Fruit fly (Drosophila melanogaster) whole organism, embryonic: ENCODE measurements around the gene ppk.

Experiments
- BEAF-32 ChIP-seq: fragments of 200-800 bp; sonication (Bioruptor generic); optimal IDR thresholded peaks from 3 replicates; lab custom pipeline; 2017; ENCODE audit warnings: missing biosample characterization, missing genetic modification characterization, mild to moderate bottlenecking, moderate library complexity, missing genetic modification reagents
- Bteb2 ChIP-seq: fragments of 200-800 bp; sonication (Bioruptor generic); optimal IDR thresholded peaks from 2 replicates; lab custom pipeline; 2016; ENCODE audit warnings: missing biosample characterization, missing genetic modification characterization
- CG11696 ChIP-seq: fragments of 200-800 bp; sonication (Bioruptor generic); IDR thresholded peaks from 2 replicates; pipeline ENCODE4 v1.3.6; 2022; ENCODE audit warnings: missing biosample characterization, missing genetic modification characterization
- CG11723 ChIP-seq: fragments of 200-800 bp; sonication (Bioruptor generic); optimal IDR thresholded peaks from 2 replicates; lab custom pipeline; 2017; ENCODE audit warnings: missing biosample characterization, mild to moderate bottlenecking, missing genetic modification characterization
- CG12104 ChIP-seq: fragments of 200-800 bp; sonication (Bioruptor generic); optimal IDR thresholded peaks from 3 replicates; lab custom pipeline; 2016; ENCODE audit warnings: missing biosample characterization, missing genetic modification characterization
- CG12219 ChIP-seq: fragments of 200-800 bp; sonication (Bioruptor generic); optimal IDR thresholded peaks from 3 replicates; lab custom pipeline; 2018; ENCODE audit warnings: missing biosample characterization, mild to moderate bottlenecking, missing genetic modification characterization
- CG13287 ChIP-seq: fragments of 200-800 bp; sonication (Bioruptor generic); IDR thresholded peaks from 2 replicates; pipeline ENCODE4 v1.3.6; 2022; ENCODE audit warnings: missing biosample characterization, missing genetic modification characterization; ENCODE audit not compliant: partially characterized antibody
- CG13775 ChIP-seq: fragments of 200-800 bp; sonication (Bioruptor generic); optimal IDR thresholded peaks from 3 replicates; lab custom pipeline; 2017; ENCODE audit warnings: missing biosample characterization, mild to moderate bottlenecking, missing genetic modification characterization
- CG1529 ChIP-seq: fragments of 200-800 bp; sonication (Bioruptor generic); optimal IDR thresholded peaks from 3 replicates; lab custom pipeline; 2018; ENCODE audit warnings: missing biosample characterization, missing genetic modification characterization
- CG15696 ChIP-seq: fragments of 200-800 bp; sonication (Bioruptor generic); optimal IDR thresholded peaks from 2 replicates; lab custom pipeline; 2019; ENCODE audit warnings: missing biosample characterization, mild to moderate bottlenecking, missing genetic modification characterization, moderate library complexity
- CG2889 ChIP-seq: fragments of 200-800 bp; sonication (Bioruptor generic); IDR thresholded peaks from 3 replicates; pipeline ENCODE4 v1.3.6; 2022; ENCODE audit warnings: missing biosample characterization, missing genetic modification characterization
- CG3995 ChIP-seq: fragments of 200-800 bp; sonication (Bioruptor generic); optimal IDR thresholded peaks from 3 replicates; lab custom pipeline; 2016; ENCODE audit warnings: missing biosample characterization, missing genetic modification characterization
- CG6765 ChIP-seq: fragments of 200-800 bp; sonication (Bioruptor generic); optimal IDR thresholded peaks from 3 replicates; lab custom pipeline; 2017; ENCODE audit warnings: missing biosample characterization, mild to moderate bottlenecking, missing genetic modification characterization
- CG9727 ChIP-seq: fragments of 200-800 bp; sonication (Bioruptor generic); optimal IDR thresholded peaks from 3 replicates; lab custom pipeline; 2017; ENCODE audit warnings: missing biosample characterization, mild to moderate bottlenecking, missing genetic modification characterization
- Dad ChIP-seq: fragments of 200-800 bp; sonication (Bioruptor generic); optimal IDR thresholded peaks from 3 replicates; lab custom pipeline; 2016; ENCODE audit warnings: missing biosample characterization, missing genetic modification characterization
- Deaf1 ChIP-seq: fragments of 200-800 bp; optimal IDR thresholded peaks from 3 replicates; lab custom pipeline; 2019; ENCODE audit warnings: missing biosample characterization, mild to moderate bottlenecking, missing genetic modification characterization, moderate library complexity
- Dp ChIP-seq: fragments of 200-800 bp; sonication (Bioruptor generic); optimal IDR thresholded peaks from 2 replicates; lab custom pipeline; 2018; ENCODE audit warnings: missing biosample characterization, mild to moderate bottlenecking, missing genetic modification characterization, moderate library complexity
- Eip74EF ChIP-seq, 2 experiments: fragments of 200-800 bp in 1 of 2; fragments of >200 bp in 1 of 2; sonication (Bioruptor generic) in 1 of 2; optimal IDR thresholded peaks; 2 replicates each; lab custom pipeline; 2017 to 2019; ENCODE audit warnings: missing biosample characterization in 2 of 2, missing genetic modification characterization in 2 of 2, mild to moderate bottlenecking in 1 of 2, moderate library complexity in 1 of 2
- HLH4C ChIP-seq: fragments of 200-800 bp; sonication (Bioruptor generic); IDR thresholded peaks from 3 replicates; pipeline ENCODE4 v1.3.6; 2022; ENCODE audit warnings: missing biosample characterization, missing genetic modification characterization; ENCODE audit not compliant: partially characterized antibody
- HmgZ ChIP-seq: fragments of 200-800 bp; sonication (Bioruptor generic); optimal IDR thresholded peaks from 2 replicates; lab custom pipeline; 2018; ENCODE audit warnings: missing biosample characterization, mild to moderate bottlenecking, missing genetic modification characterization
- Hr3 ChIP-seq: fragments of 200-800 bp; sonication (Bioruptor generic); optimal IDR thresholded peaks from 3 replicates; lab custom pipeline; 2016; ENCODE audit warnings: missing biosample characterization, missing genetic modification characterization
- Myb ChIP-seq: fragments of 200-800 bp; sonication (Bioruptor generic); optimal IDR thresholded peaks from 2 replicates; lab custom pipeline; 2016; ENCODE audit warnings: missing biosample characterization, missing genetic modification characterization
- Six4 ChIP-seq: fragments of 200-800 bp; sonication (Bioruptor generic); optimal IDR thresholded peaks from 2 replicates; lab custom pipeline; 2016; ENCODE audit warnings: missing biosample characterization, missing genetic modification characterization
- bcd ChIP-seq: fragments of 200-800 bp; sonication (Bioruptor generic); optimal IDR thresholded peaks from 2 replicates; lab custom pipeline; 2017; ENCODE audit warnings: missing biosample characterization, mild to moderate bottlenecking, missing genetic modification characterization
- chinmo ChIP-seq: fragments of 200-800 bp; sonication (Bioruptor generic); IDR thresholded peaks from 4 replicates; pipeline ENCODE4 v1.3.6; 2022; ENCODE audit warnings: missing biosample characterization, missing genetic modification characterization; ENCODE audit not compliant: partially characterized antibody
- dm ChIP-seq: fragments of 200-800 bp; sonication (Bioruptor generic); optimal IDR thresholded peaks from 3 replicates; lab custom pipeline; 2016; ENCODE audit warnings: missing biosample characterization, missing genetic modification characterization
- dmrt11E ChIP-seq: fragments of 200-800 bp; sonication (Bioruptor generic); optimal IDR thresholded peaks from 3 replicates; lab custom pipeline; 2018; ENCODE audit warnings: missing biosample characterization, mild to moderate bottlenecking, missing genetic modification characterization, moderate library complexity
- gem ChIP-seq: fragments of 200-800 bp; sonication (Bioruptor generic); optimal IDR thresholded peaks from 2 replicates; lab custom pipeline; 2019; ENCODE audit warnings: missing biosample characterization, mild to moderate bottlenecking, missing genetic modification characterization, moderate library complexity
- gsb ChIP-seq: fragments of 200-800 bp; sonication (Bioruptor generic); IDR thresholded peaks from 2 replicates; pipeline ENCODE4 v1.3.6; 2022; ENCODE audit warnings: missing biosample characterization, missing genetic modification characterization
- gsb-n ChIP-seq: fragments of 200-800 bp; sonication (Bioruptor generic); optimal IDR thresholded peaks from 3 replicates; lab custom pipeline; 2018; ENCODE audit warnings: missing biosample characterization, mild to moderate bottlenecking, missing genetic modification characterization
- hkb ChIP-seq, 2 experiments: fragments of 200-800 bp in 1 of 2; fragments of >200 bp in 1 of 2; sonication (Bioruptor generic) in 1 of 2; IDR thresholded peaks in 1 of 2; optimal IDR thresholded peaks in 1 of 2; 2 replicates each; pipeline versions ENCODE4 v1.3.6 to Lab custom; 2017 to 2022; ENCODE audit warnings: missing biosample characterization in 1 of 2, missing genetic modification characterization in 1 of 2
- hth ChIP-seq: fragments of >200 bp; optimal IDR thresholded peaks from 2 replicates; lab custom pipeline; 2017; ENCODE audit warnings: inconsistent platforms
- insv ChIP-seq, 2 experiments: fragments of 200-800 bp; sonication (Bioruptor generic); optimal IDR thresholded peaks; 3 replicates each; lab custom pipeline; 2016 to 2018; ENCODE audit warnings: missing biosample characterization in 2 of 2, missing genetic modification characterization in 2 of 2
- jigr1 ChIP-seq: fragments of 200-800 bp; sonication (Bioruptor generic); IDR thresholded peaks from 3 replicates; pipeline ENCODE4 v1.3.6; 2022; ENCODE audit warnings: missing biosample characterization, missing genetic modification characterization
- nom ChIP-seq: fragments of 200-800 bp; sonication (Bioruptor generic); optimal IDR thresholded peaks from 2 replicates; lab custom pipeline; 2017; ENCODE audit warnings: missing biosample characterization, missing genetic modification characterization, mild to moderate bottlenecking, moderate library complexity, missing genetic modification reagents
- oc ChIP-seq: fragments of 200-800 bp; sonication (Bioruptor generic); optimal IDR thresholded peaks from 2 replicates; lab custom pipeline; 2018; ENCODE audit warnings: missing biosample characterization, mild to moderate bottlenecking, missing genetic modification characterization, moderate library complexity
- peb ChIP-seq: fragments of 200-800 bp; sonication (Bioruptor generic); IDR thresholded peaks from 2 replicates; pipeline ENCODE4 v1.3.6; 2022; ENCODE audit warnings: missing biosample characterization, missing genetic modification characterization
- psq ChIP-seq: fragments of 200-800 bp; sonication (Bioruptor generic); optimal IDR thresholded peaks from 2 replicates; lab custom pipeline; 2017; ENCODE audit warnings: missing biosample characterization, missing genetic modification characterization
- pum ChIP-seq: fragments of 200-800 bp; sonication (Bioruptor generic); optimal IDR thresholded peaks from 2 replicates; lab custom pipeline; 2016; ENCODE audit warnings: missing biosample characterization, missing genetic modification characterization
- rib ChIP-seq: fragments of 200-800 bp; sonication (Bioruptor generic); IDR thresholded peaks from 2 replicates; pipeline ENCODE4 v1.3.6; 2022; ENCODE audit warnings: missing biosample characterization, missing genetic modification characterization
- salm ChIP-seq: fragments of 200-800 bp; sonication (Bioruptor generic); optimal IDR thresholded peaks from 2 replicates; lab custom pipeline; 2018; ENCODE audit warnings: missing biosample characterization, mild to moderate bottlenecking, missing genetic modification characterization
- sens ChIP-seq: fragments of 200-800 bp; sonication (Bioruptor generic); peaks from one replicate; lab custom pipeline; 2016; ENCODE audit warnings: missing biosample characterization, missing genetic modification characterization
- slou ChIP-seq: fragments of 200-800 bp; sonication (Bioruptor generic); optimal IDR thresholded peaks from 3 replicates; lab custom pipeline; 2016; ENCODE audit warnings: missing biosample characterization, missing genetic modification characterization
- ssp ChIP-seq: fragments of 200-800 bp; sonication (Bioruptor generic); IDR thresholded peaks from 2 replicates; pipeline ENCODE4 v1.3.6; 2022; ENCODE audit warnings: missing biosample characterization, missing genetic modification characterization
- wek ChIP-seq: fragments of 200-800 bp; sonication (Bioruptor generic); optimal IDR thresholded peaks from 3 replicates; lab custom pipeline; 2018; ENCODE audit warnings: missing biosample characterization, mild to moderate bottlenecking, missing genetic modification characterization, moderate library complexity

The ppk gene

DNA sequence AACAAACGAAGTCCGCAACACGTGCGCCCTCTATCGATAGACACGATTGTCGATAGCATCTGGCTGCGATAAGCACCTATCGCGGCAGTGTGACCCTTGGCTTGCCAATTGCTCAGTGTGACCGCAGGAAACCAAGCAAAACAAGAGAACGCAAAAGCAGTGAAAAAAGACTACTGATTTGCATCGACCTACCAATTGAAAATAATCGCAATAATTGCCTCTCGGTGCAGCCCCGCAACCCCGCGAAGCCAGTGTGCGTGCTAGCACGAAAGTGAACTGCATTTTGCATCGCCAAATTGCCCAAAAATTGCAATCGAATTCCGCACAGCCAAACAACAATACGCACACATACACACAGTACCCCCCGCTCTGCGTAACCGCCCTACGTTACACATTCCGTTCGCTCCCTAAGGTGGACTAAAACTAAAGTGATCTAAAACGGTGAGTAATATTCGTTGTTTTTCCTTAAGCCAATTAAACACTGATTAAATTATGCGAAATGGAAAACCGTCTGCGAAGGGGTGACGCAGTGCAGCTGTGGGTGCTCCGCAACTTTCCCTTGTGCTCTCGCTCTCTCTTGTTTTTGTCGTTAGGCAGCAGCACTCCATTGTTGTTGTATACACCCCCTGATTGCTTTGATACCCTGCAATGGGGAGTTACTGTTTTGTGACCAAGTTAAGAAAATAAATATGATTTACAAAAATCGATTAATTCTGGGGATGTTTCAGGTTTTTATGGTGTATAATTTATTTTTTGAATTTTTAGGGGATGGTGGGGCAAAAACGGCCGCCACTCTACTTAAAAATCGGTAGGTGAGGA, 25.7 kb downstream of the ppk start, which contains the start of gene Rab14 (continued):
- TF ChIP-seq jigr1 (GFP tag; lab: Robert Waterston, UW) = no peak; the same call in 2 of the 3 replicates
- TF ChIP-seq wek (GFP tag; lab: Kevin White, UChicago) = peak; percentile 18
- TF ChIP-seq Six4 (GFP tag; lab: Kevin White, UChicago) = peak; percentile 53
- peak; percentile 88 for TF ChIP-seq BEAF-32 (GFP tag; lab: Kevin White, UChicago)
- peak; percentile 73 for TF ChIP-seq slou (GFP tag; lab: Kevin White, UChicago)
- peak; percentile 91 for TF ChIP-seq gem (tag; lab: Kevin White, UChicago)

DNA sequence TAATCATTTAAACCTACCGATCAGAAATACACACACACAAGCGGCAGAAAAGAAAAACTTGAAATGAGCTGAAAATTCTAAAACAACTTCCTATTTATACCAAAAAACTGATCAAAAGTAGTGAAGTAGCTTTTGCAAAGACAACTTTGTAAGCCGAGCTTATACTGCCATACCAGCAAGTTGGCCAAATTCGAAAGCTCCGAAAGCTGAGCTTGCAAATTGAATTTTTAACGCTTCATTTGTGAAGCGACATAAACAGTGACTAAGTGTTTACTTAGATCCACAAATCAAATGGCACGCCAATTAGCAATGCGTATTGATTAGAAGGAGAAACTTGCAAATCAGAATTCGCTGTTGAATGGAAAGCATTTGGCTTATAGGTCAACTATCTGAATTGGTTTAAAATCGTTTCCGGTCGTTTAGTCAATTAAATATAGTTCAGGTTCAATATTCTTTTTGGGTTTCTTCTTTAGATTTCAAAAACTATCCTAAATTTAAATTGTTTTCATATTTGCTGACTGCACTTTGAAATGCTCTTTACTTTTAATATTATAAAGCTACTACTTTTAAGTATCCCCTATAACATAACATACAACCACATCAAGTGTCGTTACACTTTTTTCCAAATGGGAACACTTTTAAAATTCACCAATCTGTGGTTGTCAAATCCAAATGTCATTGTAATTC, 29.4 kb downstream of the ppk start, which contains the start of gene CG43052:
Gene CG43052 (plus strand): TSS at position 637 of the 687 bp plus-strand sequence.
- TF ChIP-seq salm = no peak
- no peak for TF ChIP-seq CG12104
- no peak for TF ChIP-seq CG15696
- TF ChIP-seq peb (GFP tag; lab: Robert Waterston, UW) = no peak
- no peak for TF ChIP-seq Hr3
- peak; percentile 53 for TF ChIP-seq Myb
- no peak for TF ChIP-seq Bteb2 (GFP tag; lab: Kevin White, UChicago)
- TF ChIP-seq CG12219 = no peak
- TF ChIP-seq Dad (GFP tag; lab: Kevin White, UChicago) = no peak
- no peak for TF ChIP-seq CG13775 (GFP tag; lab: Kevin White, UChicago)
- peak; percentile 89 for TF ChIP-seq CG3995
- TF ChIP-seq HmgZ (tag; lab: Kevin White, UChicago) = no peak
- TF ChIP-seq ssp (GFP tag; lab: Robert Waterston, UW) = no peak
- TF ChIP-seq CG9727 = no peak
- no peak for TF ChIP-seq gsb-n (tag; lab: Kevin White, UChicago)
- TF ChIP-seq hkb (optimal IDR thresholded peaks at IDR 0.05; lab: Kevin White, UChicago) = no peak
- TF ChIP-seq hkb (GFP tag; IDR thresholded peaks at IDR 0.05; lab: Robert Waterston, UW) = no peak
- TF ChIP-seq CG11723 (GFP tag; lab: Kevin White, UChicago) = no peak
- 0 out of 2 replicates have a peak, but pooled peaks have one; percentile 12 for TF ChIP-seq CG13287
- no peak for TF ChIP-seq hth
- no peak for TF ChIP-seq rib

DNA sequence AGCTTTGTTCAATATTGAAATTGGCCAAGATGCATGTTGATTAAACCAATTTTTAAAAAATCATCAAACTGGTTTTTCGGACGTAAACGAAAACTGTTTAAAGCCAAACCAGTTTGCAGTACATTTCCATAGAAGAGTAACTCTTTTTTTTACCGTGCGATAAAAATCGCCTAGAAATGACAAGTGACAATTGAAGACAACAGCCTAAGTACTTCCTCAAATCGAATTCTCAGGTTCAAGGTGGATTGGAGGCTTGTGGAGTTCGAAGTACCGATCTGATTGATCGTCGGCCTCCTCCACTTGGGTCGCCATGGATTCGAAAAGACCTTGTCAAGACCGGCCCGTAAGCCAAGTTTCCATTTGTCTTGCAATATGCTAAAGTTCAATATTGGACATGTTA, 30.4 kb downstream of the ppk start:
- peak; percentile 47 for TF ChIP-seq sens
- TF ChIP-seq Eip74EF (GFP tag; optimal IDR thresholded peaks at IDR 0.05; lab: Kevin White, UChicago) = peak in 1 of 2 experiments; percentile 63
- TF ChIP-seq insv (GFP tag; optimal IDR thresholded peaks at IDR 0.05; lab: Kevin White, UChicago) = no peak
- TF ChIP-seq CG2889 (GFP tag; lab: Robert Waterston, UW) = no peak
- no peak for TF ChIP-seq dmrt11E (tag; lab: Kevin White, UChicago)
- TF ChIP-seq salm = no peak
- no peak for TF ChIP-seq Deaf1 (tag; lab: Kevin White, UChicago)
- TF ChIP-seq dm (GFP tag; lab: Kevin White, UChicago) = no peak
- TF ChIP-seq, all 482 proteins: peak for 2

DNA sequence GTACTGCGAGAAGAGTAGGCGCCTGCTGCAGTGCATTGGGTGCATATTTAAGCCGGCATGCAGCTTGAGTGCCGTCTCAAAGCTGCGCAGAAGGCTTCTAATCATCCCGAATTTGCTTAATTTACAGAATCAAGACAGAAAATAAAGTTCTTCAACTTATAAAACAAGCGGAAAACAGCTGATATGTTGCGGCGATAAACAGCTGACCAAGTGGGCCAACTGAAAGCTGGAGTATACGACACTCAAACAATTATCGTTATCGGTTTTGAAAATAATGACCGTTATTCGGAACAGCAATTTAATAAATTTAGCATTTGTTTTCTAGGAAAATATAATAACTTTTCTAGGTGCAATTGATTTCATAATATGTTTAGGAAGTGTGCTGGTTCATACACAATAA, 32.4 kb downstream of the ppk start, which contains the start of gene mTTF:
Gene mTTF (minus strand): TSS at position 189 of the 400 bp plus-strand sequence.
- TF ChIP-seq oc (tag; lab: Kevin White, UChicago) (no peak), chinmo (GFP tag; lab: Robert Waterston, UW) (0 out of 4 replicates have a peak, but pooled peaks have one; percentile 57), BEAF-32 (GFP tag; lab: Kevin White, UChicago) (peak; percentile 32), HLH4C (GFP tag; lab: Robert Waterston, UW) (peak; percentile 56; the same call in 1 of the 3 replicates), Dp (GFP tag; lab: Kevin White, UChicago) (peak; percentile 73), CG6765 (GFP tag; lab: Kevin White, UChicago) (no peak), CG11696 (no peak), psq (GFP tag; lab: Kevin White, UChicago) (no peak), gsb (GFP tag; lab: Robert Waterston, UW) (no peak), pum (no peak), bcd (GFP tag; lab: Kevin White, UChicago) (no peak), nom (GFP tag; lab: Kevin White, UChicago) (no peak), CG1529 (GFP tag; lab: Kevin White, UChicago) (no peak)
